Worm (Caenorhabditis elegans): ENCODE measurements around the gene slcr-46.1.

- TF ChIP-seq ZK546.5 (tag; optimal IDR thresholded peaks at IDR 0.05) (no peak), nhr-6 (tag; optimal IDR thresholded peaks at IDR 0.05) (no peak), unc-62 (GFP tag; optimal IDR thresholded peaks at IDR 0.05) (no peak), egl-27 (tag; optimal IDR thresholded peaks at IDR 0.05) (no peak), fos-1 (tag; optimal IDR thresholded peaks at IDR 0.05) (no peak)
Observed at ce11 chrX:4676702-4677101, 44.5 kb downstream of the slcr-46.1 start.

Measured in whole organism, L2 larva.